Fruit fly (Drosophila melanogaster): ENCODE data around the gene DNaseII.

dm6 chr3R:18052799-18053586 lies 33.8 kb downstream of the DNaseII start, which contains the start of gene htl:
- TF ChIP-seq Myc (optimal IDR thresholded peaks at IDR 0.05) (no peak), psq (optimal IDR thresholded peaks at IDR 0.05) (no peak), h (optimal IDR thresholded peaks at IDR 0.05) (no peak), Sin3A (optimal IDR thresholded peaks at IDR 0.05) (no peak), insv (optimal IDR thresholded peaks at IDR 0.05) (no peak), ttk (optimal IDR thresholded peaks at IDR 0.05) (no peak)
